Fruit fly (Drosophila melanogaster): ENCODE measurements around the gene CG32263.
A peak's percentile ranks its signal among the peaks of the same experiment; 100 is the strongest.

CG32263 gene

DNA sequence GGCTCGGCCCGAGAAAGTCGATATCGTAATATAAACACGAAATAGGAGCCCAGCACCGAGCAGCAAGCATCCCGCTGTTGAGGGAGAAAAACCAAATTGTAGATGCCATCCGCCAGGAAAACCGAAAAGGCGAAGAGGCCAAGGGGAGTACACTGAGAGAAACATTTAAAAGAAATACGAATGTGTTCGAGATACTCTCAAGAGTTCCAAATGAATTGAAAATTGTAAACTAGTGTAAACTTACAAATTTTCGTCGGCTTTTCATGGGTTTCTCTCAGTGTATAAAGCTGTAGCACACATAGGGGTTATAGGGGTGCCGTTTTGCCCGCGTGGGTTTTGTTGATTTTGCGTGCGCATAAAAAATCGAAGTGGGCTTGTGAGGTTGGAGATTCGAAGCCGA is 8.2 kb downstream of the CG32263 start (continued):
- TF ChIP-seq zfh2 (GFP tag; optimal IDR thresholded peaks at IDR 0.05) = peak; percentile 65
- TF ChIP-seq Gug (GFP tag; IDR thresholded peaks at IDR 0.05) = peak; percentile 79; the same call in 3 of the 4 replicates
- peak; percentile 39 for TF ChIP-seq ATbp (GFP tag; optimal IDR thresholded peaks at IDR 0.05)
- no peak for TF ChIP-seq nerfin-2 (GFP tag; IDR thresholded peaks at IDR 0.05; ENCODE audit: partially characterized antibody)
- peak; percentile 71 for TF ChIP-seq az2 (GFP tag; optimal IDR thresholded peaks at IDR 0.05)
- TF ChIP-seq CG4617 (GFP tag; optimal IDR thresholded peaks at IDR 0.05; ENCODE audit: borderline replicate concordance) = no peak
- TF ChIP-seq wor (GFP tag; IDR thresholded peaks at IDR 0.05) = peak; percentile 42
- peak; percentile 81 for TF ChIP-seq lmd (GFP tag; IDR thresholded peaks at IDR 0.05)
- TF ChIP-seq CG17912 (GFP tag; optimal IDR thresholded peaks at IDR 0.05) = no peak
- peak in 1 of 2 experiments; percentile 29 for TF ChIP-seq insv (GFP tag; optimal IDR thresholded peaks at IDR 0.05)
- peak; percentile 86 for TF ChIP-seq Fer1 (GFP tag; optimal IDR thresholded peaks at IDR 0.05)
- TF ChIP-seq CG10147 (GFP tag; optimal IDR thresholded peaks at IDR 0.05) = peak; percentile 63
- TF ChIP-seq CG7963 (GFP tag; IDR thresholded peaks at IDR 0.05; ENCODE audit: partially characterized antibody) = no peak
- TF ChIP-seq slbo (GFP tag; IDR thresholded peaks at IDR 0.05) = peak; percentile 92
- TF ChIP-seq Lim3 (GFP tag; IDR thresholded peaks at IDR 0.05) = 0 out of 2 replicates have a peak, but pooled peaks have one; percentile 48
- peak; percentile 14 for TF ChIP-seq YL-1 (GFP tag; optimal IDR thresholded peaks at IDR 0.05)
- TF ChIP-seq Fer3 (tag; optimal IDR thresholded peaks at IDR 0.05) = peak; percentile 71
- TF ChIP-seq Atf-2 (GFP tag; optimal IDR thresholded peaks at IDR 0.05) = peak; percentile 69
- TF ChIP-seq Poxn (GFP tag; IDR thresholded peaks at IDR 0.05) = peak; percentile 49; the same call in 1 of the 2 replicates
- TF ChIP-seq Opbp (GFP tag; IDR thresholded peaks at IDR 0.05; ENCODE audit: partially characterized antibody) = no peak
- peak; percentile 66; the same call in 1 of the 2 replicates for TF ChIP-seq chm (GFP tag; IDR thresholded peaks at IDR 0.05)
- peak; percentile 42 for TF ChIP-seq CG10462 (GFP tag; optimal IDR thresholded peaks at IDR 0.05)
- peak; percentile 2 for TF ChIP-seq CG14710 (tag; optimal IDR thresholded peaks at IDR 0.05)
- TF ChIP-seq CG10654 (GFP tag; optimal IDR thresholded peaks at IDR 0.05) = peak; percentile 38
- peak; percentile 22 for TF ChIP-seq CG10979 (tag; optimal IDR thresholded peaks at IDR 0.05)
- peak; percentile 76 for TF ChIP-seq gem (tag; optimal IDR thresholded peaks at IDR 0.05)
- TF ChIP-seq hbn (GFP tag; IDR thresholded peaks at IDR 0.05; ENCODE audit: partially characterized antibody) = no peak
- TF ChIP-seq CG15514 (GFP tag; optimal IDR thresholded peaks at IDR 0.05) = peak; percentile 46
- TF ChIP-seq CG7556 (GFP tag; optimal IDR thresholded peaks at IDR 0.05) = peak; percentile 87
- peak; percentile 57 for TF ChIP-seq Myb (GFP tag; optimal IDR thresholded peaks at IDR 0.05)
- TF ChIP-seq pum (GFP tag; optimal IDR thresholded peaks at IDR 0.05) = peak; percentile 50
- no peak for TF ChIP-seq CG30020 (tag; optimal IDR thresholded peaks at IDR 0.05)
- peak; percentile 67 for TF ChIP-seq Oli (tag; optimal IDR thresholded peaks at IDR 0.05)
- peak; percentile 71; the same call in 1 of the 2 replicates for TF ChIP-seq rib (GFP tag; IDR thresholded peaks at IDR 0.05)
- TF ChIP-seq lab (GFP tag; optimal IDR thresholded peaks at IDR 0.05) = peak; percentile 87
- TF ChIP-seq CG8290 (GFP tag; optimal IDR thresholded peaks at IDR 0.05) = no peak
- peak in 1 of 2 experiments; percentile 95 for TF ChIP-seq CG8290 (tag; optimal IDR thresholded peaks at IDR 0.05)
- TF ChIP-seq CG32772 (GFP tag; IDR thresholded peaks at IDR 0.05) = peak; percentile 53; the same call in 1 of the 2 replicates
- no peak for TF ChIP-seq D (optimal IDR thresholded peaks at IDR 0.05)
- TF ChIP-seq D (GFP tag; optimal IDR thresholded peaks at IDR 0.05) = peak; percentile 15
- peak; percentile 71 for TF ChIP-seq CoRest (tag; optimal IDR thresholded peaks at IDR 0.05)
- TF ChIP-seq CG7928 (GFP tag; optimal IDR thresholded peaks at IDR 0.05) = peak; percentile 43
- peak; percentile 82 for TF ChIP-seq her (GFP tag; optimal IDR thresholded peaks at IDR 0.05)
- TF ChIP-seq ERR (GFP tag; optimal IDR thresholded peaks at IDR 0.05) = peak; percentile 86
- peak; percentile 48 for TF ChIP-seq danr (GFP tag; IDR thresholded peaks at IDR 0.05)
- TF ChIP-seq ham (GFP tag; IDR thresholded peaks at IDR 0.05) = no peak
- TF ChIP-seq Hey (tag; optimal IDR thresholded peaks at IDR 0.05) = peak; percentile 69
- peak; percentile 56 for TF ChIP-seq pb (GFP tag; optimal IDR thresholded peaks at IDR 0.05)
- peak; percentile 80 for TF ChIP-seq Xrp1 (GFP tag; IDR thresholded peaks at IDR 0.05)
- TF ChIP-seq ase (GFP tag; IDR thresholded peaks at IDR 0.05) = peak; percentile 80
- TF ChIP-seq dimm (GFP tag; IDR thresholded peaks at IDR 0.05) = 0 out of 2 replicates have a peak, but pooled peaks have one; percentile 53

Data from whole organism, embryonic.